Worm (Caenorhabditis elegans) whole organism, early embryonic: ENCODE results near the gene C17C3.15.

ENCODE experiments used
- aly-1 ChIP-seq: sonication (generic microtip); optimal IDR thresholded peaks from 2 replicates; lab custom pipeline; 2016; ENCODE audit warnings: missing genetic modification characterization, missing compliant biosample characterization
- ama-1 ChIP-seq: fragments of 150-350 bp; optimal IDR thresholded peaks from 2 replicates; lab custom pipeline; 2014
- ceh-13 ChIP-seq: fragments of 200-800 bp; sonication (Bioruptor generic); optimal IDR thresholded peaks from 2 replicates; lab custom pipeline; 2018; ENCODE audit warnings: mild to moderate bottlenecking, missing genetic modification characterization, missing compliant biosample characterization
- ceh-36 ChIP-seq: sonication (generic microtip); optimal IDR thresholded peaks from 2 replicates; lab custom pipeline; 2016; ENCODE audit warnings: missing genetic modification characterization, inconsistent platforms, missing compliant biosample characterization
- ets-7 ChIP-seq: sonication (generic microtip); optimal IDR thresholded peaks from 2 replicates; lab custom pipeline; 2016; ENCODE audit warnings: missing genotype, missing genetic modification characterization, missing compliant biosample characterization
- flt-1 ChIP-seq: fragments of 200-800 bp; sonication (Bioruptor generic); IDR thresholded peaks from 2 replicates; pipeline ENCODE4 v1.3.6; 2022; ENCODE audit warnings: missing genetic modification characterization, missing compliant biosample characterization
- hnd-1 ChIP-seq: sonication (generic microtip); optimal IDR thresholded peaks from 2 replicates; lab custom pipeline; 2016; ENCODE audit warnings: missing genetic modification characterization, missing compliant biosample characterization
- pes-1 ChIP-seq: fragments of 200-800 bp; sonication (Bioruptor generic); IDR thresholded peaks from 2 replicates; pipeline ENCODE4 v1.3.6; 2022; ENCODE audit warnings: missing genetic modification reagents, missing genetic modification characterization, missing compliant biosample characterization
- tbx-11 ChIP-seq: fragments of 200-800 bp; sonication (Bioruptor generic); IDR thresholded peaks from 2 replicates; pipeline ENCODE4 v1.3.6; 2022; ENCODE audit warnings: missing genetic modification characterization, missing compliant biosample characterization
- tbx-37 ChIP-seq: fragments of 200-800 bp; sonication (Bioruptor generic); conservative IDR thresholded peaks from 2 replicates; pipeline ENCODE4 v1.3.6; 2022; ENCODE audit warnings: missing genetic modification reagents, missing genetic modification characterization, missing compliant biosample characterization
- tra-4 ChIP-seq: sonication (generic microtip); optimal IDR thresholded peaks from 2 replicates; lab custom pipeline; 2017; ENCODE audit warnings: missing genetic modification characterization, missing compliant biosample characterization

DNA sequence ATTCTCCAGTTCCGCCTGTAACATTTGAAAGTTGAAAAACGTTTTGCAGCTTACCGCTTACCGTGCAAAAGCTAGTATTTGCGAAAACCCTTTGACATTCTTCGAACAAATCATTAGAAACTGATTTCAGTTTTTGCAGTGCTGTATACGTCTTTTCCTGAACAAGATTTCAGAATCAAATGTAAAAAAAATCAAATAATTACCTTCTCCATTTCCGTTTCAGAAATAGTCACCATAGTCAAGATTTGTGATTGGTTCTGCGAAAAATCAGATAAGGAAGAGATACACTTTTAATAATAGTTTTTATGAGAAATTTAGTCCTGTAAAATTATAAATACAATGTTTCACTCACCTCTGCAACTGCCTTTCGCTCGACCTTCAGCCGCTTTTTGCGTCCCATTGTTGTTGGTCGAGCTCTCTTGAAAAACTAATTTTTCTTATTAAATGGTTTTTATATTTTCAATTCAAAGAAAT, 38.6 kb upstream of the C17C3.15 start, which contains the start of gene C17C3.9:
- TF ChIP-seq ama-1 (lab: Kevin White, UChicago): no peak
- TF ChIP-seq hnd-1 (tag; lab: Kevin White, UChicago): no peak
- TF ChIP-seq tbx-37 (GFP tag; lab: Robert Waterston, UW): no peak
- TF ChIP-seq pes-1 (GFP tag; lab: Robert Waterston, UW): no peak
- no peak for TF ChIP-seq flt-1 (GFP tag; lab: Robert Waterston, UW)
- TF ChIP-seq aly-1 (tag; lab: Kevin White, UChicago): no peak
- no peak for TF ChIP-seq ceh-36 (tag; lab: Kevin White, UChicago)
- no peak for TF ChIP-seq ceh-13 (GFP tag; lab: Kevin White, UChicago)
- no peak for TF ChIP-seq tra-4 (tag; lab: Kevin White, UChicago)
- no peak for TF ChIP-seq tbx-11 (GFP tag; lab: Robert Waterston, UW)
- TF ChIP-seq ets-7 (tag; lab: Kevin White, UChicago): no peak
